Fruit fly (Drosophila melanogaster) whole organism, embryonic: ENCODE data around the gene ppk13.

Experiments
- Asciz ChIP-seq: fragments of 200-800 bp; sonication (Bioruptor generic); optimal IDR thresholded peaks from 2 replicates; lab custom pipeline; 2017; ENCODE audit warnings: missing biosample characterization, mild to moderate bottlenecking, missing genetic modification characterization, missing genetic modification reagents
- Awh ChIP-seq: fragments of 200-800 bp; sonication (Bioruptor generic); IDR thresholded peaks from 2 replicates; pipeline ENCODE4, ENCODE4 v1.3.6; 2022; ENCODE audit warnings: missing biosample characterization, missing genetic modification characterization
- CG10543 ChIP-seq: fragments of 200-800 bp; sonication (Bioruptor generic); optimal IDR thresholded peaks from 3 replicates; lab custom pipeline; 2017; ENCODE audit warnings: missing biosample characterization, mild to moderate bottlenecking, missing genetic modification characterization, moderate library complexity
- CG12744 ChIP-seq: fragments of 200-800 bp; sonication (Bioruptor generic); optimal IDR thresholded peaks from 2 replicates; lab custom pipeline; 2016; ENCODE audit warnings: missing biosample characterization, missing genetic modification characterization
- CG13775 ChIP-seq: fragments of 200-800 bp; sonication (Bioruptor generic); optimal IDR thresholded peaks from 3 replicates; lab custom pipeline; 2017; ENCODE audit warnings: missing biosample characterization, mild to moderate bottlenecking, missing genetic modification characterization
- CG14667 ChIP-seq: fragments of 200-800 bp; sonication (Bioruptor generic); IDR thresholded peaks from 2 replicates; pipeline ENCODE4 v1.3.6; 2022; ENCODE audit warnings: missing biosample characterization, missing genetic modification characterization
- CG15696 ChIP-seq: fragments of 200-800 bp; sonication (Bioruptor generic); optimal IDR thresholded peaks from 2 replicates; lab custom pipeline; 2019; ENCODE audit warnings: missing biosample characterization, mild to moderate bottlenecking, missing genetic modification characterization, moderate library complexity
- CG17186 ChIP-seq: fragments of 200-800 bp; sonication (Bioruptor generic); optimal IDR thresholded peaks from 3 replicates; lab custom pipeline; 2017; ENCODE audit warnings: missing biosample characterization, missing genetic modification reagents, missing genetic modification characterization
- CG18262 ChIP-seq: fragments of 200-800 bp; optimal IDR thresholded peaks from 3 replicates; lab custom pipeline; 2019; ENCODE audit warnings: missing biosample characterization, mild to moderate bottlenecking, missing genetic modification characterization, moderate library complexity
- CG2889 ChIP-seq: fragments of 200-800 bp; sonication (Bioruptor generic); IDR thresholded peaks from 3 replicates; pipeline ENCODE4 v1.3.6; 2022; ENCODE audit warnings: missing biosample characterization, missing genetic modification characterization
- CG3065 ChIP-seq: fragments of 200-800 bp; sonication (Bioruptor generic); optimal IDR thresholded peaks from 2 replicates; lab custom pipeline; 2016; ENCODE audit warnings: missing biosample characterization, missing genetic modification characterization
- CG3995 ChIP-seq: fragments of 200-800 bp; sonication (Bioruptor generic); optimal IDR thresholded peaks from 3 replicates; lab custom pipeline; 2016; ENCODE audit warnings: missing biosample characterization, missing genetic modification characterization
- CG6689 ChIP-seq: fragments of 200-800 bp; sonication (Bioruptor generic); IDR thresholded peaks from 2 replicates; pipeline ENCODE4 v1.3.6; 2022; ENCODE audit warnings: missing biosample characterization, missing genetic modification characterization
- CG8281 ChIP-seq: fragments of 200-800 bp; sonication (Bioruptor generic); optimal IDR thresholded peaks from 2 replicates; lab custom pipeline; 2018; ENCODE audit warnings: missing biosample characterization, mild to moderate bottlenecking, missing genetic modification characterization, moderate library complexity
- CHES-1-like ChIP-seq: fragments of 200-800 bp; sonication (Bioruptor generic); optimal IDR thresholded peaks from 2 replicates; lab custom pipeline; 2016; ENCODE audit warnings: missing biosample characterization, missing genetic modification characterization
- Dad ChIP-seq: fragments of 200-800 bp; sonication (Bioruptor generic); optimal IDR thresholded peaks from 3 replicates; lab custom pipeline; 2016; ENCODE audit warnings: missing biosample characterization, missing genetic modification characterization
- Dip2 ChIP-seq: fragments of 200-800 bp; sonication (Bioruptor generic); IDR thresholded peaks from 2 replicates; pipeline ENCODE4 v1.3.6; 2022; ENCODE audit warnings: missing biosample characterization, missing genetic modification characterization
- Eip74EF ChIP-seq, 2 experiments: fragments of 200-800 bp in 1 of 2; fragments of >200 bp in 1 of 2; sonication (Bioruptor generic) in 1 of 2; optimal IDR thresholded peaks; 2 replicates each; lab custom pipeline; 2017 to 2019; ENCODE audit warnings: missing biosample characterization in 2 of 2, missing genetic modification characterization in 2 of 2, mild to moderate bottlenecking in 1 of 2, moderate library complexity in 1 of 2
- Fer1 ChIP-seq: fragments of 200-800 bp; sonication (Bioruptor generic); optimal IDR thresholded peaks from 2 replicates; lab custom pipeline; 2017; ENCODE audit warnings: missing biosample characterization, mild to moderate bottlenecking, missing genetic modification characterization
- H15 ChIP-seq: fragments of 200-800 bp; sonication (Bioruptor generic); IDR thresholded peaks from 3 replicates; pipeline ENCODE4 v1.3.6; 2022; ENCODE audit warnings: missing biosample characterization, missing genetic modification characterization
- Hand ChIP-seq: fragments of 200-800 bp; sonication (Bioruptor generic); optimal IDR thresholded peaks from 2 replicates; lab custom pipeline; 2017; ENCODE audit warnings: mild to moderate bottlenecking, missing biosample characterization, missing genetic modification reagents, missing genetic modification characterization
- Hey ChIP-seq: fragments of 200-800 bp; sonication (Bioruptor generic); optimal IDR thresholded peaks from 3 replicates; lab custom pipeline; 2018; ENCODE audit warnings: missing biosample characterization, mild to moderate bottlenecking, missing genetic modification characterization
- Hmr ChIP-seq: fragments of 200-800 bp; sonication (Bioruptor generic); optimal IDR thresholded peaks from 3 replicates; lab custom pipeline; 2017; ENCODE audit warnings: mild to moderate bottlenecking, missing biosample characterization, missing genetic modification reagents, missing genetic modification characterization
- Med ChIP-seq: fragments of 200-800 bp; sonication (Bioruptor generic); peaks from one replicate; lab custom pipeline; 2016; ENCODE audit warnings: missing biosample characterization, missing genetic modification characterization, mild to moderate bottlenecking, inconsistent platforms, moderate library complexity
- NC2β ChIP-seq: fragments of 200-800 bp; sonication (Bioruptor generic); optimal IDR thresholded peaks from 2 replicates; lab custom pipeline; 2016; ENCODE audit warnings: missing biosample characterization, missing genetic modification characterization
- Pdp1 ChIP-seq, 2 experiments: fragments of 200-800 bp; sonication (Bioruptor generic); optimal IDR thresholded peaks; 3 replicates each; lab custom pipeline; 2016; ENCODE audit warnings: missing biosample characterization in 2 of 2, missing genetic modification characterization in 2 of 2, mild to moderate bottlenecking in 1 of 2, moderate library complexity in 1 of 2
- Taf1 ChIP-seq: fragments of 200-800 bp; sonication (Bioruptor generic); IDR thresholded peaks from 2 replicates; pipeline ENCODE4 v1.3.6; 2022; ENCODE audit warnings: missing biosample characterization, missing genetic modification characterization
- Tbp ChIP-seq: fragments of >200 bp; optimal IDR thresholded peaks from 2 replicates; lab custom pipeline; 2018; ENCODE audit warnings: missing biosample characterization, missing genetic modification characterization
- Vsx1 ChIP-seq: fragments of 200-800 bp; sonication (Bioruptor generic); optimal IDR thresholded peaks from 2 replicates; lab custom pipeline; 2017; ENCODE audit warnings: missing biosample characterization, mild to moderate bottlenecking, missing genetic modification characterization, missing genetic modification reagents
- ab ChIP-seq: fragments of 200-800 bp; sonication (Bioruptor generic); optimal IDR thresholded peaks from 2 replicates; lab custom pipeline; 2016; ENCODE audit warnings: missing biosample characterization, missing genetic modification characterization
- abd-A ChIP-seq: fragments of 200-800 bp; sonication (Bioruptor generic); optimal IDR thresholded peaks from 3 replicates; lab custom pipeline; 2019; ENCODE audit warnings: missing biosample characterization, mild to moderate bottlenecking, missing genetic modification characterization, moderate library complexity
- amos ChIP-seq: fragments of 200-800 bp; sonication (Bioruptor generic); IDR thresholded peaks from 2 replicates; pipeline ENCODE4 v1.3.6; 2022; ENCODE audit warnings: missing biosample characterization, missing genetic modification characterization; ENCODE audit not compliant: partially characterized antibody
- ap ChIP-seq: fragments of 200-800 bp; sonication (Bioruptor generic); IDR thresholded peaks from 2 replicates; pipeline ENCODE4 v1.3.6; 2022; ENCODE audit warnings: missing biosample characterization, missing genetic modification characterization
- bbx ChIP-seq: fragments of 200-800 bp; sonication (Bioruptor generic); IDR thresholded peaks from 2 replicates; pipeline ENCODE4 v1.3.6; 2022; ENCODE audit warnings: missing biosample characterization, missing genetic modification characterization; ENCODE audit not compliant: partially characterized antibody
- cas ChIP-seq: fragments of 200-800 bp; sonication (Bioruptor generic); IDR thresholded peaks from 2 replicates; pipeline ENCODE4 v1.3.6; 2022; ENCODE audit warnings: missing biosample characterization, missing genetic modification characterization
- esg ChIP-seq: fragments of 200-800 bp; sonication (Bioruptor generic); conservative IDR thresholded peaks from 2 replicates; pipeline ENCODE4 v1.3.6; 2022; ENCODE audit warnings: missing biosample characterization, missing genetic modification characterization
- fru ChIP-seq: fragments of >200 bp; optimal IDR thresholded peaks from 2 replicates; lab custom pipeline; 2017
- hkb ChIP-seq, 2 experiments: fragments of 200-800 bp in 1 of 2; fragments of >200 bp in 1 of 2; sonication (Bioruptor generic) in 1 of 2; IDR thresholded peaks in 1 of 2; optimal IDR thresholded peaks in 1 of 2; 2 replicates each; pipeline versions ENCODE4 v1.3.6 to Lab custom; 2017 to 2022; ENCODE audit warnings: missing biosample characterization in 1 of 2, missing genetic modification characterization in 1 of 2
- jing ChIP-seq: fragments of 200-800 bp; sonication (Bioruptor generic); optimal IDR thresholded peaks from 2 replicates; lab custom pipeline; 2018; ENCODE audit warnings: missing biosample characterization, mild to moderate bottlenecking, missing genetic modification characterization
- nmo ChIP-seq: fragments of 200-800 bp; sonication (Bioruptor generic); optimal IDR thresholded peaks from 2 replicates; lab custom pipeline; 2018; ENCODE audit warnings: missing biosample characterization, mild to moderate bottlenecking, missing genetic modification characterization, moderate library complexity
- otp ChIP-seq: fragments of 200-800 bp; sonication (Bioruptor generic); IDR thresholded peaks from 3 replicates; pipeline ENCODE4, ENCODE4 v1.3.6; 2022; ENCODE audit warnings: missing biosample characterization, missing genetic modification characterization
- pnt ChIP-seq: fragments of 200-800 bp; sonication (Bioruptor generic); optimal IDR thresholded peaks from 3 replicates; lab custom pipeline; 2016; ENCODE audit warnings: missing biosample characterization, missing genetic modification characterization
- pros ChIP-seq: fragments of 200-800 bp; sonication (Bioruptor generic); optimal IDR thresholded peaks from 3 replicates; lab custom pipeline; 2019; ENCODE audit warnings: missing biosample characterization, mild to moderate bottlenecking, missing genetic modification characterization, moderate library complexity
- repo ChIP-seq: fragments of 200-800 bp; sonication (Bioruptor generic); optimal IDR thresholded peaks from 2 replicates; lab custom pipeline; 2016; ENCODE audit warnings: missing biosample characterization, missing genetic modification characterization
- sima ChIP-seq: fragments of 200-800 bp; sonication (Bioruptor generic); optimal IDR thresholded peaks from 2 replicates; lab custom pipeline; 2016; ENCODE audit warnings: missing biosample characterization, missing genetic modification characterization
- tll ChIP-seq, 2 experiments: fragments of 200-800 bp in 1 of 2; fragments of >200 bp in 1 of 2; sonication (Bioruptor generic) in 1 of 2; optimal IDR thresholded peaks; 2 replicates each; lab custom pipeline; 2017 to 2019; ENCODE audit warnings: missing biosample characterization in 2 of 2, missing genetic modification characterization in 2 of 2, mild to moderate bottlenecking in 1 of 2, moderate library complexity in 1 of 2
- unpg ChIP-seq: fragments of 200-800 bp; sonication (Bioruptor generic); optimal IDR thresholded peaks from 3 replicates; lab custom pipeline; 2018; ENCODE audit warnings: missing biosample characterization, mild to moderate bottlenecking, missing genetic modification characterization, moderate library complexity
- vvl ChIP-seq: fragments of 200-800 bp; sonication (Bioruptor generic); IDR thresholded peaks from 2 replicates; pipeline ENCODE4 v1.3.6; 2022; ENCODE audit warnings: missing biosample characterization, missing genetic modification characterization
- wek ChIP-seq: fragments of 200-800 bp; sonication (Bioruptor generic); optimal IDR thresholded peaks from 3 replicates; lab custom pipeline; 2018; ENCODE audit warnings: missing biosample characterization, mild to moderate bottlenecking, missing genetic modification characterization, moderate library complexity

ppk13 gene

dm6 chr2L:21107651-21108489, 19.3 kb upstream of the ppk13 start (continued):
- no peak for TF ChIP-seq jing
- no peak for TF ChIP-seq CG3065
- TF ChIP-seq nmo (GFP tag; lab: Kevin White, UChicago) = peak; percentile 23
- no peak for TF ChIP-seq CG3995
- TF ChIP-seq pnt (GFP tag; lab: Kevin White, UChicago) = no peak
- no peak for TF ChIP-seq otp (GFP tag; lab: Robert Waterston, UW)
- no peak for TF ChIP-seq pros (GFP tag; lab: Kevin White, UChicago)
- no peak for TF ChIP-seq esg (GFP tag; lab: Robert Waterston, UW)
- no peak for TF ChIP-seq fru (lab: Kevin White, UChicago)
- peak; percentile 15; the same call in 1 of the 2 replicates for TF ChIP-seq vvl (GFP tag; lab: Robert Waterston, UW)
- no peak for TF ChIP-seq Taf1 (GFP tag; lab: Robert Waterston, UW)
- no peak for TF ChIP-seq CG14667 (GFP tag; lab: Robert Waterston, UW)
- TF ChIP-seq CG8281 (tag; lab: Kevin White, UChicago) = no peak
- no peak for TF ChIP-seq tll (GFP tag; optimal IDR thresholded peaks at IDR 0.05; lab: Kevin White, UChicago)
- no peak for TF ChIP-seq CG18262 (tag; lab: Kevin White, UChicago)
- TF ChIP-seq NC2β (GFP tag; lab: Kevin White, UChicago) = no peak
- TF ChIP-seq H15 = no peak
- no peak for TF ChIP-seq Dad (GFP tag; lab: Kevin White, UChicago)
- no peak for TF ChIP-seq ab (GFP tag; lab: Kevin White, UChicago)
- no peak for TF ChIP-seq CG15696 (tag; lab: Kevin White, UChicago)
- TF ChIP-seq ap (GFP tag; lab: Robert Waterston, UW) = no peak
- TF ChIP-seq Tbp (GFP tag; lab: Kevin White, UChicago) = no peak
- TF ChIP-seq cas (GFP tag; lab: Robert Waterston, UW) = no peak
- TF ChIP-seq CG6689 (GFP tag; lab: Robert Waterston, UW) = no peak
- TF ChIP-seq CG12744 (GFP tag; lab: Kevin White, UChicago) = no peak
- no peak for TF ChIP-seq hkb (optimal IDR thresholded peaks at IDR 0.05; lab: Kevin White, UChicago)
- TF ChIP-seq hkb (GFP tag; IDR thresholded peaks at IDR 0.05; lab: Robert Waterston, UW) = peak; percentile 26; the same call in 1 of the 2 replicates
- TF ChIP-seq CG10543 (GFP tag; lab: Kevin White, UChicago) = no peak
- peak; percentile 29 for TF ChIP-seq unpg
- no peak for TF ChIP-seq repo (GFP tag; lab: Kevin White, UChicago)
- TF ChIP-seq Asciz (GFP tag; lab: Kevin White, UChicago) = peak; percentile 5
- TF ChIP-seq CG2889 = no peak
- no peak for TF ChIP-seq Awh (GFP tag; lab: Robert Waterston, UW)
- peak in 1 of 2 experiments; percentile 31 for TF ChIP-seq Pdp1 (GFP tag; optimal IDR thresholded peaks at IDR 0.05; lab: Kevin White, UChicago)
- peak; percentile 20 for TF ChIP-seq Fer1 (GFP tag; lab: Kevin White, UChicago)
- TF ChIP-seq Med (GFP tag; lab: Kevin White, UChicago) = peak; percentile 77
- no peak for TF ChIP-seq Dip2
- no peak for TF ChIP-seq amos (GFP tag; lab: Robert Waterston, UW)
- TF ChIP-seq abd-A (tag; lab: Kevin White, UChicago) = no peak
- TF ChIP-seq Hand (GFP tag; lab: Kevin White, UChicago) = no peak
- TF ChIP-seq CG13775 (GFP tag; lab: Kevin White, UChicago) = no peak
- no peak for TF ChIP-seq Eip74EF (GFP tag; optimal IDR thresholded peaks at IDR 0.05; lab: Kevin White, UChicago)
- no peak for TF ChIP-seq Hmr (GFP tag; lab: Kevin White, UChicago)
- TF ChIP-seq CG17186 (GFP tag; lab: Kevin White, UChicago) = no peak
- TF ChIP-seq Vsx1 (GFP tag; lab: Kevin White, UChicago) = no peak
- TF ChIP-seq CHES-1-like (GFP tag; lab: Kevin White, UChicago) = no peak
- no peak for TF ChIP-seq wek
- no peak for TF ChIP-seq Hey
- 0 out of 2 replicates have a peak, but pooled peaks have one; percentile 22 for TF ChIP-seq bbx (GFP tag; lab: Robert Waterston, UW)
- TF ChIP-seq sima (GFP tag; lab: Kevin White, UChicago) = no peak
